Worm (Caenorhabditis elegans): ENCODE data around the gene C46A5.6.

C46A5.6 gene

ce11 chrIV:7757245-7757644 lies 6.4 kb downstream of the C46A5.6 start, which contains the start of gene C46A5.4:
Gene C46A5.4, minus strand, starts transcription at chrIV:7757345.
- TF ChIP-seq unc-39 (tag; optimal IDR thresholded peaks at IDR 0.05) (no peak), zip-8 (tag; optimal IDR thresholded peaks at IDR 0.05) (peak; percentile 57), nhr-2 (tag; optimal IDR thresholded peaks at IDR 0.05) (no peak), mab-5 (tag; optimal IDR thresholded peaks at IDR 0.05) (no peak), nhr-237 (tag; optimal IDR thresholded peaks at IDR 0.05) (no peak), hlh-1 (tag; optimal IDR thresholded peaks at IDR 0.05) (no peak)

ce11 chrIV:7754114-7754513 lies 9.5 kb downstream of the C46A5.6 start:
- TF ChIP-seq lin-32 (GFP tag; optimal IDR thresholded peaks at IDR 0.05): no peak
- TF ChIP-seq flh-1 (GFP tag; optimal IDR thresholded peaks at IDR 0.05): no peak
- no peak for TF ChIP-seq mep-1 (tag; optimal IDR thresholded peaks at IDR 0.05)
- no peak for TF ChIP-seq snpc-4 (tag; optimal IDR thresholded peaks at IDR 0.05)
- no peak for TF ChIP-seq lin-13 (tag; optimal IDR thresholded peaks at IDR 0.05)
- no peak for TF ChIP-seq tbx-8 (GFP tag; optimal IDR thresholded peaks at IDR 0.05)
- no peak for TF ChIP-seq ham-2 (GFP tag; optimal IDR thresholded peaks at IDR 0.05)
- TF ChIP-seq ztf-11 (tag; optimal IDR thresholded peaks at IDR 0.05): no peak
- TF ChIP-seq sem-2 (GFP tag; optimal IDR thresholded peaks at IDR 0.05): no peak
- TF ChIP-seq ces-1 (GFP tag; optimal IDR thresholded peaks at IDR 0.05): no peak
- TF ChIP-seq elt-1 (tag; optimal IDR thresholded peaks at IDR 0.05; ENCODE audit: borderline replicate concordance, insufficient read depth): no peak
- no peak for TF ChIP-seq ceh-43 (GFP tag; optimal IDR thresholded peaks at IDR 0.05)
- no peak for TF ChIP-seq nhr-12 (tag; optimal IDR thresholded peaks at IDR 0.05)

- TF ChIP-seq ces-1 (GFP tag; optimal IDR thresholded peaks at IDR 0.05) (no peak), nhr-12 (tag; optimal IDR thresholded peaks at IDR 0.05) (no peak), ceh-83 (GFP tag; optimal IDR thresholded peaks at IDR 0.05) (no peak), nhr-28 (tag; optimal IDR thresholded peaks at IDR 0.05) (no peak), unc-120 (tag; optimal IDR thresholded peaks at IDR 0.05; ENCODE audit: poor library complexity, severe bottlenecking) (no peak), nhr-237 (tag; optimal IDR thresholded peaks at IDR 0.05) (no peak), elt-1 (tag; optimal IDR thresholded peaks at IDR 0.05; ENCODE audit: borderline replicate concordance, insufficient read depth) (no peak), lin-32 (GFP tag; optimal IDR thresholded peaks at IDR 0.05) (no peak), nhr-76 (tag; optimal IDR thresholded peaks at IDR 0.05) (no peak), mls-2 (tag; optimal IDR thresholded peaks at IDR 0.05) (no peak), ztf-11 (tag; optimal IDR thresholded peaks at IDR 0.05) (no peak)
Observed at ce11 chrIV:7753108-7753507, 10.5 kb downstream of the C46A5.6 start, which contains the start of gene col-14. Gene col-14, plus strand, starts transcription at chrIV:7753408.

ce11 chrIV:7747838-7748237 lies 15.8 kb downstream of the C46A5.6 start, which contains the start of gene klo-1:
Gene klo-1, minus strand, starts transcription at chrIV:7748225.
- TF ChIP-seq ham-2 (GFP tag; optimal IDR thresholded peaks at IDR 0.05) (no peak), sem-2 (GFP tag; optimal IDR thresholded peaks at IDR 0.05) (no peak), lsy-2 (tag; optimal IDR thresholded peaks at IDR 0.05) (no peak), ceh-83 (GFP tag; optimal IDR thresholded peaks at IDR 0.05) (no peak), unc-120 (tag; optimal IDR thresholded peaks at IDR 0.05; ENCODE audit: poor library complexity, severe bottlenecking) (no peak), sptf-1 (tag; optimal IDR thresholded peaks at IDR 0.05) (no peak), ceh-43 (GFP tag; optimal IDR thresholded peaks at IDR 0.05) (no peak), flh-1 (GFP tag; optimal IDR thresholded peaks at IDR 0.05) (no peak), mls-2 (tag; optimal IDR thresholded peaks at IDR 0.05) (no peak), zip-8 (tag; optimal IDR thresholded peaks at IDR 0.05) (no peak), nhr-76 (tag; optimal IDR thresholded peaks at IDR 0.05) (no peak), lin-13 (tag; optimal IDR thresholded peaks at IDR 0.05) (no peak)

- TF ChIP-seq lin-13 (tag; optimal IDR thresholded peaks at IDR 0.05) (no peak), unc-39 (tag; optimal IDR thresholded peaks at IDR 0.05) (no peak), ceh-39 (tag; optimal IDR thresholded peaks at IDR 0.05) (no peak), tbx-8 (GFP tag; optimal IDR thresholded peaks at IDR 0.05) (no peak), flh-1 (GFP tag; optimal IDR thresholded peaks at IDR 0.05) (no peak), ces-1 (GFP tag; optimal IDR thresholded peaks at IDR 0.05) (no peak), nhr-12 (tag; optimal IDR thresholded peaks at IDR 0.05) (no peak), hlh-1 (tag; optimal IDR thresholded peaks at IDR 0.05) (no peak), nhr-2 (tag; optimal IDR thresholded peaks at IDR 0.05) (no peak), unc-62 (GFP tag; optimal IDR thresholded peaks at IDR 0.05) (no peak), zip-8 (tag; optimal IDR thresholded peaks at IDR 0.05) (no peak), pha-4 (tag; optimal IDR thresholded peaks at IDR 0.05) (no peak)
Observed at ce11 chrIV:7743539-7743938, 20.1 kb downstream of the C46A5.6 start, which contains the start of gene npr-35. Gene npr-35, plus strand, starts transcription at chrIV:7743839.

ce11 chrIV:7736616-7737015 lies 27.0 kb downstream of the C46A5.6 start:
- TF ChIP-seq ces-1 (GFP tag; optimal IDR thresholded peaks at IDR 0.05) (peak; percentile 50), blmp-1 (tag; optimal IDR thresholded peaks at IDR 0.05) (no peak), mab-5 (tag; optimal IDR thresholded peaks at IDR 0.05) (no peak), drap-1 (GFP tag; optimal IDR thresholded peaks at IDR 0.05) (no peak), nhr-12 (tag; optimal IDR thresholded peaks at IDR 0.05) (no peak), sem-2 (GFP tag; optimal IDR thresholded peaks at IDR 0.05) (no peak), unc-39 (tag; optimal IDR thresholded peaks at IDR 0.05) (no peak), cnd-1 (tag; optimal IDR thresholded peaks at IDR 0.05) (no peak)
